Fruit fly (Drosophila melanogaster) whole organism, prepupa: Measurements from ENCODE around the gene CG12713.

Experiments used
- Blimp-1 ChIP-seq: fragments of 200-800 bp; sonication (Bioruptor generic); optimal IDR thresholded peaks from 3 replicates; lab custom pipeline; 2017; ENCODE audit warnings: missing biosample characterization, missing genetic modification characterization, mild to moderate bottlenecking, moderate library complexity, missing genetic modification reagents
- CG10631 ChIP-seq: fragments of 200-800 bp; sonication (Bioruptor generic); optimal IDR thresholded peaks from 2 replicates; lab custom pipeline; 2016; ENCODE audit warnings: missing biosample characterization, missing genetic modification characterization
- CG10669 ChIP-seq: fragments of 200-800 bp; sonication (Bioruptor generic); optimal IDR thresholded peaks from 3 replicates; lab custom pipeline; 2018; ENCODE audit warnings: missing biosample characterization, mild to moderate bottlenecking, missing genetic modification characterization, moderate library complexity
- CG11294 ChIP-seq: fragments of 200-800 bp; sonication (Bioruptor generic); IDR thresholded peaks from 2 replicates; pipeline ENCODE4 v1.3.6; 2022; ENCODE audit warnings: missing biosample characterization, missing genetic modification characterization
- CG11762 ChIP-seq: fragments of 200-800 bp; sonication (Bioruptor generic); optimal IDR thresholded peaks from 3 replicates; lab custom pipeline; 2016; ENCODE audit warnings: missing biosample characterization, missing genetic modification characterization; ENCODE audit not compliant: insufficient read depth
- CG11902 ChIP-seq: fragments of 200-800 bp; sonication (Bioruptor generic); optimal IDR thresholded peaks from 3 replicates; lab custom pipeline; 2016; ENCODE audit warnings: missing biosample characterization, missing genetic modification characterization
- CG15336 ChIP-seq: fragments of 200-800 bp; sonication (Bioruptor generic); IDR thresholded peaks from 2 replicates; pipeline ENCODE4 v1.3.6; 2022; ENCODE audit warnings: missing biosample characterization, missing genetic modification characterization
- CG16779 ChIP-seq: fragments of 200-800 bp; sonication (Bioruptor generic); optimal IDR thresholded peaks from 3 replicates; lab custom pipeline; 2017; ENCODE audit warnings: missing biosample characterization, mild to moderate bottlenecking, missing genetic modification characterization
- CG3032 ChIP-seq: fragments of 200-800 bp; optimal IDR thresholded peaks from 2 replicates; lab custom pipeline; 2019; ENCODE audit warnings: missing biosample characterization, mild to moderate bottlenecking, missing genetic modification characterization, moderate library complexity
- CG31627 ChIP-seq: fragments of 200-800 bp; sonication (Bioruptor generic); optimal IDR thresholded peaks from 3 replicates; lab custom pipeline; 2016; ENCODE audit warnings: missing biosample characterization, missing genetic modification characterization
- CG3919 ChIP-seq: fragments of 200-800 bp; sonication (Bioruptor generic); optimal IDR thresholded peaks from 3 replicates; lab custom pipeline; 2016; ENCODE audit warnings: missing biosample characterization, missing genetic modification characterization
- CG4318 ChIP-seq: fragments of 200-800 bp; sonication (Bioruptor generic); optimal IDR thresholded peaks from 3 replicates; lab custom pipeline; 2017; ENCODE audit warnings: missing biosample characterization, mild to moderate bottlenecking, missing genetic modification characterization
- CG6163 ChIP-seq: fragments of 200-800 bp; sonication (Bioruptor generic); IDR thresholded peaks from 3 replicates; pipeline ENCODE4 v1.3.6; 2022; ENCODE audit warnings: missing biosample characterization, missing genetic modification characterization
- CG6276 ChIP-seq: fragments of 200-800 bp; sonication (Bioruptor generic); optimal IDR thresholded peaks from 2 replicates; lab custom pipeline; 2017; ENCODE audit warnings: missing biosample characterization, mild to moderate bottlenecking, missing genetic modification characterization
- CG6792 ChIP-seq: fragments of 200-800 bp; sonication (Bioruptor generic); optimal IDR thresholded peaks from 3 replicates; lab custom pipeline; 2016; ENCODE audit warnings: missing biosample characterization, missing genetic modification characterization
- CG6854 ChIP-seq: fragments of 200-800 bp; sonication (Bioruptor generic); optimal IDR thresholded peaks from 2 replicates; lab custom pipeline; 2017; ENCODE audit warnings: missing biosample characterization, mild to moderate bottlenecking, missing genetic modification characterization
- CG7368 ChIP-seq: fragments of 200-800 bp; sonication (Bioruptor generic); optimal IDR thresholded peaks from 3 replicates; lab custom pipeline; 2016; ENCODE audit warnings: missing biosample characterization, missing genetic modification characterization
- CG8119 ChIP-seq: fragments of 200-800 bp; sonication (Bioruptor generic); IDR thresholded peaks from 3 replicates; pipeline ENCODE4 v1.3.6; 2022; ENCODE audit warnings: missing biosample characterization, missing genetic modification characterization
- CG8319 ChIP-seq: fragments of 200-800 bp; sonication (Bioruptor generic); optimal IDR thresholded peaks from 3 replicates; lab custom pipeline; 2016; ENCODE audit warnings: missing biosample characterization, missing genetic modification characterization
- CG8632 ChIP-seq: fragments of 200-800 bp; sonication (Bioruptor generic); optimal IDR thresholded peaks from 3 replicates; lab custom pipeline; 2016; ENCODE audit warnings: missing biosample characterization, missing genetic modification characterization
- Eip75B ChIP-seq: fragments of 200-800 bp; sonication (Bioruptor generic); optimal IDR thresholded peaks from 3 replicates; lab custom pipeline; 2016; ENCODE audit warnings: missing biosample characterization, missing genetic modification characterization
- Eip78C ChIP-seq: fragments of 200-800 bp; sonication (Bioruptor generic); peaks from one replicate; lab custom pipeline; 2016; ENCODE audit warnings: missing biosample characterization, missing genetic modification characterization
- Ets96B ChIP-seq: fragments of 200-800 bp; optimal IDR thresholded peaks from 2 replicates; lab custom pipeline; 2019; ENCODE audit warnings: missing biosample characterization, mild to moderate bottlenecking, missing genetic modification characterization, moderate library complexity
- Gug ChIP-seq: fragments of 200-800 bp; sonication (Bioruptor generic); IDR thresholded peaks from 2 replicates; pipeline ENCODE4 v1.3.6; 2022; ENCODE audit warnings: missing biosample characterization, missing genetic modification characterization
- Hr38 ChIP-seq: sonication (Bioruptor generic); optimal IDR thresholded peaks from 2 replicates; lab custom pipeline; 2016; ENCODE audit warnings: missing biosample characterization, missing genetic modification characterization
- Hr39 ChIP-seq: fragments of 200-800 bp; sonication (Bioruptor generic); optimal IDR thresholded peaks from 2 replicates; lab custom pipeline; 2016; ENCODE audit warnings: missing biosample characterization, missing genetic modification characterization
- Hr4 ChIP-seq: fragments of 200-800 bp; sonication (Bioruptor generic); optimal IDR thresholded peaks from 3 replicates; lab custom pipeline; 2016; ENCODE audit warnings: missing biosample characterization, missing genetic modification characterization
- Lpt ChIP-seq: fragments of 200-800 bp; sonication (Bioruptor generic); optimal IDR thresholded peaks from 3 replicates; lab custom pipeline; 2016; ENCODE audit warnings: missing biosample characterization, missing genetic modification characterization
- Met ChIP-seq: fragments of 200-800 bp; sonication (Bioruptor generic); optimal IDR thresholded peaks from 3 replicates; lab custom pipeline; 2016; ENCODE audit warnings: missing biosample characterization, missing genetic modification characterization
- Smox ChIP-seq: fragments of 200-800 bp; sonication (Bioruptor generic); optimal IDR thresholded peaks from 3 replicates; lab custom pipeline; 2016; ENCODE audit warnings: missing biosample characterization, missing genetic modification characterization
- Sox102F ChIP-seq: fragments of 200-800 bp; sonication (Bioruptor generic); optimal IDR thresholded peaks from 2 replicates; lab custom pipeline; 2016; ENCODE audit warnings: missing biosample characterization, mild to moderate bottlenecking, missing genetic modification characterization
- Sox14 ChIP-seq: fragments of 200-800 bp; sonication (Bioruptor generic); optimal IDR thresholded peaks from 3 replicates; lab custom pipeline; 2016; ENCODE audit warnings: missing biosample characterization, missing genetic modification characterization
- Sox15 ChIP-seq: fragments of 200-800 bp; sonication (Bioruptor generic); optimal IDR thresholded peaks from 3 replicates; lab custom pipeline; 2016; ENCODE audit warnings: missing biosample characterization, missing genetic modification characterization
- achi ChIP-seq: fragments of 200-800 bp; sonication (Bioruptor generic); optimal IDR thresholded peaks from 3 replicates; lab custom pipeline; 2016; ENCODE audit warnings: missing biosample characterization, missing genetic modification characterization
- acj6 ChIP-seq: fragments of 200-800 bp; sonication (Bioruptor generic); optimal IDR thresholded peaks from 3 replicates; lab custom pipeline; 2016; ENCODE audit warnings: missing biosample characterization, missing genetic modification characterization
- dsx ChIP-seq: fragments of 200-800 bp; optimal IDR thresholded peaks from 3 replicates; lab custom pipeline; 2019; ENCODE audit warnings: missing biosample characterization, mild to moderate bottlenecking, missing genetic modification characterization, moderate library complexity; ENCODE audit not compliant: poor library complexity, severe bottlenecking
- eg ChIP-seq: fragments of 200-800 bp; sonication (Bioruptor generic); IDR thresholded peaks from 3 replicates; pipeline ENCODE4 v1.3.6; 2022; ENCODE audit warnings: missing biosample characterization, missing genetic modification characterization
- esn ChIP-seq: fragments of 200-800 bp; sonication (Bioruptor generic); optimal IDR thresholded peaks from 2 replicates; lab custom pipeline; 2016; ENCODE audit warnings: missing biosample characterization, mild to moderate bottlenecking, missing genetic modification characterization, moderate library complexity
- fd59A ChIP-seq: fragments of 200-800 bp; sonication (Bioruptor generic); optimal IDR thresholded peaks from 2 replicates; lab custom pipeline; 2017; ENCODE audit warnings: missing biosample characterization, mild to moderate bottlenecking, missing genetic modification characterization, missing genetic modification reagents
- lz ChIP-seq: fragments of 200-800 bp; sonication (Bioruptor generic); optimal IDR thresholded peaks from 3 replicates; lab custom pipeline; 2016; ENCODE audit warnings: missing biosample characterization, missing genetic modification characterization
- net ChIP-seq: fragments of 200-800 bp; sonication (Bioruptor generic); optimal IDR thresholded peaks from 3 replicates; lab custom pipeline; 2016; ENCODE audit warnings: missing biosample characterization, missing genetic modification characterization
- salr ChIP-seq, 2 experiments: fragments of 200-800 bp; sonication (Bioruptor generic); optimal IDR thresholded peaks; 3 replicates each; lab custom pipeline; 2016 to 2018; ENCODE audit warnings: missing biosample characterization in 2 of 2, missing genetic modification characterization in 2 of 2, mild to moderate bottlenecking in 1 of 2
- spab ChIP-seq: fragments of 200-800 bp; sonication (Bioruptor generic); optimal IDR thresholded peaks from 2 replicates; lab custom pipeline; 2017; ENCODE audit warnings: missing biosample characterization, mild to moderate bottlenecking, missing genetic modification characterization, missing genetic modification reagents
- ss ChIP-seq, 2 experiments: fragments of 200-800 bp; sonication (Bioruptor generic); optimal IDR thresholded peaks; 2 replicates in 1 of 2; 3 replicates in 1 of 2; lab custom pipeline; 2017 to 2018; ENCODE audit warnings: mild to moderate bottlenecking in 2 of 2, missing biosample characterization in 2 of 2, missing genetic modification characterization in 2 of 2, moderate library complexity in 1 of 2
- svp ChIP-seq: fragments of 200-800 bp; sonication (Bioruptor generic); peaks from one replicate; lab custom pipeline; 2016; ENCODE audit warnings: missing biosample characterization, missing genetic modification characterization
- topi ChIP-seq: fragments of 200-800 bp; sonication (Bioruptor generic); optimal IDR thresholded peaks from 3 replicates; lab custom pipeline; 2016; ENCODE audit warnings: missing biosample characterization, missing genetic modification characterization
- vri ChIP-seq: fragments of 200-800 bp; sonication (Bioruptor generic); optimal IDR thresholded peaks from 3 replicates; lab custom pipeline; 2016; ENCODE audit warnings: missing biosample characterization, mild to moderate bottlenecking, missing genetic modification characterization

Gene CG12713

DNA sequence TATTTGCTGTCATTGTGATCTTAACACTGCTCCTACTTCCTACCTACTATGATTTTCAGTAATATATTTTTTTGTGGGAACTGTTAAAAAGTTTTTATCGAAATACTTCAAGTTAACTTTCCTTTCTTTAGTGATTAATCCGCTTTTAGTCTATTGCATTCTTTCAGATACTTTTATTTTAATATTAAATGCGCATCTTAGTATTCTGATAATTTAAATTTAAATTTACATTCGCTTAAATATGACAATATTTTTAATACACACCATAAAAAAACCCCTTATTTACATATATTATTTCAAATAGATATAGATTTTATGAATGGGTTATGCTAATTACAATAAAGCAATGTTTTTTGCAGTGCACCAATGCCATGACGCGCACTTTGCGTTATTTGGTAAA is 12.3 kb downstream of the CG12713 start:
- TF ChIP-seq Eip78C, result peak; percentile 46
- peak; percentile 52 for TF ChIP-seq svp (GFP tag; lab: Kevin White, UChicago)
- no peak for TF ChIP-seq Lpt (GFP tag; lab: Kevin White, UChicago)

DNA sequence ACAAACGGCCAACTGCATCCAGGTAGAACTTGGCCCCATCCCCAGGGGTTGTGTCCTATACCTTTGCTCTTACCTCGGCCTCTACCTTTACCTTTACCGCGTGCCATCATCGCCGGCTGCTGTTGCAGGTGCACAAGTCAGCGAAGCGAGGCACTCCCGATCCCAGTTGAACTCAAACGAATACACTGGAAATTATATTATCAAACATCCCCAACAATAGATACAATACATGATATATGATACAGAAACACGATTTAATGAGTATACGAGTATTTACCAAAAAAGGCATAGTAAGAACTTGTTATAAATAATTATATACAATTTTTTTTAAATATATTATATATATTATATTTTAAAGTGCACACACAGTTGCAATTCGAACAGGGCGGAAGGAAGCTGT is 15.0 kb downstream of the CG12713 start:
- TF ChIP-seq spab (GFP tag; lab: Kevin White, UChicago) (no peak), vri (GFP tag; lab: Kevin White, UChicago) (no peak), CG6854 (no peak), Blimp-1 (GFP tag; lab: Kevin White, UChicago) (no peak), dsx (GFP tag; lab: Kevin White, UChicago) (peak; percentile 16), salr (GFP tag; optimal IDR thresholded peaks at IDR 0.05; lab: Kevin White, UChicago) (no peak), acj6 (no peak), svp (GFP tag; lab: Kevin White, UChicago) (peak; percentile 69), eg (no peak), CG11294 (GFP tag; lab: Robert Waterston, UW) (no peak), Hr4 (GFP tag; lab: Kevin White, UChicago) (no peak), topi (GFP tag; lab: Kevin White, UChicago) (no peak), CG7368 (no peak), CG8119 (GFP tag; lab: Robert Waterston, UW) (no peak), CG16779 (no peak), Ets96B (peak; percentile 9), CG8632 (no peak)
- TF ChIP-seq, all 60 proteins: peak for 3

DNA sequence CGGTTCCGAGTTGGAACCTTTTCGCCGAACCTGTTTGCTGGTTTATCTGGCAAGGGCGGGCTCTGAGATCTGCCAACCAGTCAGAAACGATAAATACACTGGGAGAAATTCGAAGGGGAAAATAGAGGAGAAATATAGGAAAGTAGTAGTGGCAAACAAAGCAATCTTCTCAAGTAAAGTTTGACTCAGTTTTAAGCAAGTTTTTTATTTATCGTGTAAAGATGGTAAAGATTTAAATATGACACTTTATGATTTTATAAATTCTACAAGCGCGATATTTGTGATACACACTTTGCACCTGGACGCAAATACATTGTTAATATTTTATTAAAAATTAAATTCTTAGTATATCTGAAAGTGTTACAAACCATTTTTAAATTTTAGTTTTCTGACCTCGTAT is 15.4 kb downstream of the CG12713 start:
- TF ChIP-seq CG11902 (GFP tag; lab: Kevin White, UChicago) (no peak), Sox102F (GFP tag; lab: Kevin White, UChicago) (peak; percentile 29), Eip78C (peak; percentile 80), achi (GFP tag; lab: Kevin White, UChicago) (peak; percentile 9), Eip75B (peak; percentile 24), dsx (GFP tag; lab: Kevin White, UChicago) (no peak), CG11294 (GFP tag; lab: Robert Waterston, UW) (no peak), CG6163 (GFP tag; lab: Robert Waterston, UW) (no peak), CG7368 (peak; percentile 17), net (GFP tag; lab: Kevin White, UChicago) (no peak), Hr39 (GFP tag; lab: Kevin White, UChicago) (peak; percentile 29), CG6792 (GFP tag; lab: Kevin White, UChicago) (peak; percentile 19), topi (GFP tag; lab: Kevin White, UChicago) (peak; percentile 59), Hr38 (no peak), Sox15 (GFP tag; lab: Kevin White, UChicago) (peak; percentile 33), Gug (GFP tag; lab: Robert Waterston, UW) (no peak), esn (GFP tag; lab: Kevin White, UChicago) (peak; percentile 59), salr (GFP tag; optimal IDR thresholded peaks at IDR 0.05; lab: Kevin White, UChicago) (no peak), Sox14 (GFP tag; lab: Kevin White, UChicago) (no peak), Smox (GFP tag; lab: Kevin White, UChicago) (peak; percentile 37), CG31627 (GFP tag; lab: Kevin White, UChicago) (peak; percentile 51), Met (peak; percentile 39), ss (GFP tag; optimal IDR thresholded peaks at IDR 0.05; lab: Kevin White, UChicago) (peak in 1 of 2 experiments; percentile 10), CG11762 (GFP tag; lab: Kevin White, UChicago) (no peak), svp (GFP tag; lab: Kevin White, UChicago) (peak; percentile 62), CG8319 (GFP tag; lab: Kevin White, UChicago) (no peak), fd59A (peak; percentile 26), CG10631 (GFP tag; lab: Kevin White, UChicago) (peak; percentile 49), CG8632 (peak; percentile 25), CG4318 (GFP tag; lab: Kevin White, UChicago) (no peak), CG6854 (no peak), lz (GFP tag; lab: Kevin White, UChicago) (peak; percentile 27), CG16779 (no peak), spab (GFP tag; lab: Kevin White, UChicago) (peak; percentile 55), CG8119 (GFP tag; lab: Robert Waterston, UW) (no peak), CG3919 (GFP tag; lab: Kevin White, UChicago) (peak; percentile 34), acj6 (peak; percentile 40), vri (GFP tag; lab: Kevin White, UChicago) (no peak), CG6276 (no peak), CG10669 (GFP tag; lab: Kevin White, UChicago) (no peak), CG15336 (GFP tag; lab: Robert Waterston, UW) (no peak), CG3032 (tag; lab: Kevin White, UChicago) (no peak)
